Worm (Caenorhabditis elegans) whole organism, L4 larva: ENCODE measurements around the gene T05A8.11.
A peak's percentile ranks its signal among the peaks of the same experiment; 100 is the strongest.
"Not testable (repeated sequence)": the region's sequence is repeated elsewhere in the genome, so short reads cannot be mapped to it uniquely, and the experiment has no call there.

ENCODE experiments used
- F37D6.2 ChIP-seq: sonication (generic microtip); optimal IDR thresholded peaks from 2 replicates; lab custom pipeline; 2016; ENCODE audit warnings: mild to moderate bottlenecking, missing genetic modification characterization, missing compliant biosample characterization
- F49E8.2 ChIP-seq: sonication (generic microtip); optimal IDR thresholded peaks from 2 replicates; lab custom pipeline; 2016; ENCODE audit warnings: missing compliant biosample characterization, mild to moderate bottlenecking, missing genetic modification characterization, borderline replicate concordance
- T26A8.4 ChIP-seq: fragments of 200-800 bp; sonication (Bioruptor generic); IDR thresholded peaks from 2 replicates; pipeline ENCODE4 v1.3.6; 2022; ENCODE audit warnings: missing genetic modification characterization, missing compliant biosample characterization
- Y48G9A.11 ChIP-seq: fragments of 200-800 bp; sonication (Bioruptor generic); IDR thresholded peaks from 2 replicates; pipeline ENCODE4 v1.3.6; 2022; ENCODE audit warnings: missing genetic modification reagents, missing genetic modification characterization, missing compliant biosample characterization
- Y75B8A.6 ChIP-seq: fragments of 200-800 bp; sonication (Bioruptor generic); IDR thresholded peaks from 2 replicates; pipeline ENCODE4 v1.3.6; 2022; ENCODE audit warnings: missing genetic modification reagents, missing genetic modification characterization, missing compliant biosample characterization
- ZK337.2 ChIP-seq: fragments of 200-800 bp; sonication (Bioruptor generic); IDR thresholded peaks from 2 replicates; pipeline ENCODE4 v1.3.6; 2022; ENCODE audit warnings: missing genetic modification reagents, missing genetic modification characterization, missing compliant biosample characterization
- ZK546.5 ChIP-seq, 2 experiments: sonication (generic microtip); optimal IDR thresholded peaks; 2 replicates each; lab custom pipeline; 2017; ENCODE audit warnings: missing biosample characterization in 2 of 2, missing genetic modification characterization in 2 of 2
- ceh-32 ChIP-seq: sonication (generic microtip); optimal IDR thresholded peaks from 2 replicates; lab custom pipeline; 2016; ENCODE audit warnings: mild to moderate bottlenecking, missing genetic modification characterization, missing compliant biosample characterization; ENCODE audit not compliant: poor library complexity
- ceh-62 ChIP-seq: sonication (generic microtip); optimal IDR thresholded peaks from 2 replicates; lab custom pipeline; 2017; ENCODE audit warnings: missing biosample characterization, missing genetic modification characterization
- ceh-82 ChIP-seq: sonication (generic microtip); optimal IDR thresholded peaks from 2 replicates; lab custom pipeline; 2017; ENCODE audit warnings: missing biosample characterization, missing genetic modification characterization
- ctbp-1 ChIP-seq: fragments of 200-800 bp; sonication (Bioruptor generic); IDR thresholded peaks from 2 replicates; pipeline ENCODE4 v1.3.6; 2022; ENCODE audit warnings: missing genetic modification reagents, missing genetic modification characterization, missing compliant biosample characterization
- daf-16 ChIP-seq, 3 experiments: sonication (generic microtip); optimal IDR thresholded peaks; 2 replicates each; lab custom pipeline; 2016 to 2017; ENCODE audit warnings: missing genetic modification characterization in 3 of 3, missing genetic modification reagents in 3 of 3, mild to moderate bottlenecking in 2 of 3, missing compliant biosample characterization in 2 of 3, missing biosample characterization in 1 of 3, moderate library complexity in 1 of 3
- dmd-8 ChIP-seq: fragments of 200-800 bp; sonication (Bioruptor generic); IDR thresholded peaks from 2 replicates; pipeline ENCODE4 v1.3.6; 2022; ENCODE audit warnings: missing genetic modification characterization, missing compliant biosample characterization
- duxl-1 ChIP-seq: sonication (generic microtip); optimal IDR thresholded peaks from 2 replicates; lab custom pipeline; 2016; ENCODE audit warnings: mild to moderate bottlenecking, missing genetic modification characterization, moderate library complexity, missing compliant biosample characterization; ENCODE audit not compliant: poor library complexity
- fkh-10 ChIP-seq: fragments of 150-350 bp; optimal IDR thresholded peaks from 2 replicates; lab custom pipeline; 2014; ENCODE audit warnings: missing biosample characterization, missing genetic modification reagents, missing genetic modification characterization
- fos-1 ChIP-seq: fragments of 150-350 bp; optimal IDR thresholded peaks from 2 replicates; lab custom pipeline; 2014; ENCODE audit warnings: missing biosample characterization, missing genetic modification characterization
- gei-8 ChIP-seq: fragments of 200-800 bp; sonication (Bioruptor generic); optimal IDR thresholded peaks from 2 replicates; lab custom pipeline; 2018; ENCODE audit warnings: mild to moderate bottlenecking, missing genetic modification characterization, missing compliant biosample characterization
- hlh-30 ChIP-seq: sonication (generic microtip); optimal IDR thresholded peaks from 2 replicates; lab custom pipeline; 2017; ENCODE audit warnings: antibody characterized with exemption, mild to moderate bottlenecking, missing genetic modification characterization, missing compliant biosample characterization; ENCODE audit not compliant: insufficient read depth
- hmg-1.1 ChIP-seq: fragments of 200-800 bp; sonication (Bioruptor generic); IDR thresholded peaks from 2 replicates; pipeline ENCODE4 v1.3.6; 2022; ENCODE audit warnings: missing genetic modification reagents, missing genetic modification characterization, missing compliant biosample characterization
- lim-7 ChIP-seq: fragments of 200-800 bp; sonication (Bioruptor generic); IDR thresholded peaks from 2 replicates; pipeline ENCODE4 v1.3.6; 2022; ENCODE audit warnings: missing genetic modification characterization, missing compliant biosample characterization
- lin-13 ChIP-seq: fragments of 150-350 bp; optimal IDR thresholded peaks from 2 replicates; lab custom pipeline; 2014; ENCODE audit warnings: missing biosample characterization, missing genetic modification reagents, missing genetic modification characterization
- lin-15B ChIP-seq: fragments of 150-350 bp; sonication (generic microtip); optimal IDR thresholded peaks from 3 replicates; lab custom pipeline; 2014; ENCODE audit warnings: missing biosample characterization, missing genetic modification characterization
- lin-38 ChIP-seq: fragments of 200-800 bp; sonication (Bioruptor generic); IDR thresholded peaks from 2 replicates; pipeline ENCODE4 v1.3.6; 2022; ENCODE audit warnings: missing genetic modification reagents, missing genetic modification characterization, missing compliant biosample characterization
- mdt-29 ChIP-seq: fragments of 200-800 bp; sonication (Bioruptor generic); IDR thresholded peaks from 2 replicates; pipeline ENCODE4 v1.3.6; 2022; ENCODE audit warnings: missing genetic modification reagents, missing genetic modification characterization, missing compliant biosample characterization
- mep-1 ChIP-seq: fragments of 150-350 bp; sonication (generic microtip); optimal IDR thresholded peaks from 3 replicates; lab custom pipeline; 2014; ENCODE audit warnings: missing biosample characterization, missing genetic modification characterization
- mes-2 ChIP-seq: sonication (generic microtip); optimal IDR thresholded peaks from 2 replicates; lab custom pipeline; 2016; ENCODE audit warnings: missing genotype, mild to moderate bottlenecking, missing genetic modification characterization, missing compliant biosample characterization; ENCODE audit not compliant: poor library complexity, severe bottlenecking
- mxl-3 ChIP-seq: fragments of 200-800 bp; sonication (Bioruptor generic); optimal IDR thresholded peaks from 2 replicates; lab custom pipeline; 2018; ENCODE audit warnings: mild to moderate bottlenecking, missing genetic modification characterization, missing compliant biosample characterization
- nhr-10 ChIP-seq: fragments of 150-350 bp; optimal IDR thresholded peaks from 2 replicates; lab custom pipeline; 2014; ENCODE audit warnings: missing biosample characterization, missing genetic modification characterization
- nhr-102 ChIP-seq: sonication (generic microtip); optimal IDR thresholded peaks from 2 replicates; lab custom pipeline; 2016; ENCODE audit warnings: mild to moderate bottlenecking, missing genetic modification characterization, moderate library complexity, missing compliant biosample characterization
- nhr-11 ChIP-seq: fragments of 150-350 bp; optimal IDR thresholded peaks from 2 replicates; lab custom pipeline; 2014; ENCODE audit warnings: missing biosample characterization, missing genetic modification characterization
- nhr-25 ChIP-seq: sonication (generic microtip); optimal IDR thresholded peaks from 2 replicates; lab custom pipeline; 2017; ENCODE audit warnings: missing genetic modification characterization, mild to moderate bottlenecking, missing compliant biosample characterization, antibody characterized with exemption, moderate library complexity, borderline replicate concordance; ENCODE audit not compliant: insufficient read depth
- nhr-41 ChIP-seq: fragments of 200-800 bp; sonication (Bioruptor generic); IDR thresholded peaks from 2 replicates; pipeline ENCODE4 v1.3.6; 2022; ENCODE audit warnings: missing genetic modification reagents, missing genetic modification characterization, missing compliant biosample characterization
- pqm-1 ChIP-seq: sonication (generic microtip); optimal IDR thresholded peaks from 2 replicates; lab custom pipeline; 2017; ENCODE audit warnings: missing biosample characterization, missing genetic modification characterization
- set-16 ChIP-seq: fragments of 200-800 bp; sonication (Bioruptor generic); IDR thresholded peaks from 2 replicates; pipeline ENCODE4 v1.3.6; 2022; ENCODE audit warnings: missing genetic modification reagents, missing genetic modification characterization, missing compliant biosample characterization
- skn-1 ChIP-seq: fragments of 150-350 bp; optimal IDR thresholded peaks from 2 replicates; lab custom pipeline; 2014; ENCODE audit warnings: missing biosample characterization, missing genetic modification characterization
- unc-39 ChIP-seq: sonication (generic microtip); optimal IDR thresholded peaks from 2 replicates; lab custom pipeline; 2017; ENCODE audit warnings: missing biosample characterization, missing genetic modification characterization
- unc-62 ChIP-seq, 3 experiments: fragments of 150-350 bp in 1 of 3; sonication (generic microtip); optimal IDR thresholded peaks in 2 of 3; peaks in 1 of 3; 1 replicate in 1 of 3; 2 replicates in 2 of 3; lab custom pipeline; 2014 to 2017; ENCODE audit warnings: missing biosample characterization in 3 of 3, missing genetic modification characterization in 3 of 3, missing genetic modification reagents in 3 of 3, missing genotype in 1 of 3
- vab-7 ChIP-seq: fragments of 200-800 bp; sonication (Bioruptor generic); IDR thresholded peaks from 2 replicates; pipeline ENCODE4 v1.3.6; 2022; ENCODE audit warnings: missing genetic modification reagents, missing genetic modification characterization, missing compliant biosample characterization
- zfp-3 ChIP-seq: fragments of 200-800 bp; sonication (Bioruptor generic); conservative IDR thresholded peaks from 2 replicates; pipeline ENCODE4 v1.3.6; 2022; ENCODE audit warnings: missing genetic modification reagents, missing genetic modification characterization, missing compliant biosample characterization
- zip-2 ChIP-seq: fragments of 150-350 bp; optimal IDR thresholded peaks from 2 replicates; lab custom pipeline; 2014; ENCODE audit warnings: missing biosample characterization, missing genetic modification characterization

The T05A8.11 gene

ce11 chrII:2695079-2695478, 30.4 kb downstream of the T05A8.11 start:
- TF ChIP-seq hmg-1.1 (GFP tag; lab: Robert Waterston, UW) (no peak), fkh-10 (peak; percentile 40)

ce11 chrII:2692476-2692875, 33.0 kb downstream of the T05A8.11 start, which contains the start of gene set-11:
set-11 (minus strand) TSS chrII:2692576.
- TF ChIP-seq lin-15B, result no peak
- no peak for TF ChIP-seq ceh-62 (tag; lab: Kevin White, UChicago)
- no peak for TF ChIP-seq nhr-25
- no peak for TF ChIP-seq mxl-3 (GFP tag; lab: Kevin White, UChicago)
- TF ChIP-seq mep-1 (tag; lab: Kevin White, UChicago), result no peak
- TF ChIP-seq T26A8.4, result no peak
- TF ChIP-seq nhr-102 (tag; lab: Kevin White, UChicago), result no peak
- TF ChIP-seq ceh-82 (tag; lab: Kevin White, UChicago), result no peak
- no peak for TF ChIP-seq Y75B8A.6 (GFP tag; lab: Robert Waterston, UW)
- no peak for TF ChIP-seq lin-38 (GFP tag; lab: Robert Waterston, UW)
- TF ChIP-seq dmd-8, result no peak
- TF ChIP-seq gei-8, result no peak
- no peak for TF ChIP-seq ZK546.5 (tag; optimal IDR thresholded peaks at IDR 0.05; lab: Kevin White, UChicago)

ce11 chrII:2690080-2690479, 35.4 kb downstream of the T05A8.11 start, which contains the start of gene nspf-3:
nspf-3 (minus strand) TSS chrII:2690180.
- TF ChIP-seq zip-2 (tag; lab: Kevin White, UChicago) (no peak), duxl-1 (tag; lab: Kevin White, UChicago) (no peak), ceh-82 (tag; lab: Kevin White, UChicago) (no peak), mdt-29 (GFP tag; lab: Robert Waterston, UW) (no peak), unc-62 (GFP tag; optimal IDR thresholded peaks at IDR 0.05 in 1 of 2; lab: Kevin White, UChicago) (peak in 1 of 2 experiments; percentile 66), unc-62 (tag; optimal IDR thresholded peaks at IDR 0.05; lab: Kevin White, UChicago) (no peak)
- TF ChIP-seq, all 104 proteins: peak for 1

- not testable (repeated sequence) for TF ChIP-seq fos-1 (tag; lab: Kevin White, UChicago); hmg-1.1 (GFP tag; lab: Robert Waterston, UW); ceh-32 (tag; lab: Kevin White, UChicago)
- TF ChIP-seq, all 104 proteins: peak for 0; not testable (repeated sequence) for 104
Measured at ce11 chrII:2688616-2689015, 36.8 kb downstream of the T05A8.11 start, which contains the start of gene nspf-2. nspf-2 (plus strand) TSS chrII:2688916.

- TF ChIP-seq hmg-1.1 (GFP tag; lab: Robert Waterston, UW) (no peak), skn-1 (tag; lab: Kevin White, UChicago) (no peak), ctbp-1 (0 out of 2 replicates have a peak, but pooled peaks have one; percentile 32), fos-1 (tag; lab: Kevin White, UChicago) (no peak), pqm-1 (tag; lab: Kevin White, UChicago) (no peak), lim-7 (GFP tag; lab: Robert Waterston, UW) (no peak), lin-13 (GFP tag; lab: Kevin White, UChicago) (no peak), nhr-25 (no peak), F49E8.2 (tag; lab: Kevin White, UChicago) (no peak), nhr-41 (GFP tag; lab: Robert Waterston, UW) (no peak), zfp-3 (no peak), ZK337.2 (GFP tag; lab: Robert Waterston, UW) (no peak), unc-39 (tag; lab: Kevin White, UChicago) (no peak), F37D6.2 (tag; lab: Kevin White, UChicago) (no peak), gei-8 (no peak), vab-7 (GFP tag; lab: Robert Waterston, UW) (no peak), nhr-11 (tag; lab: Kevin White, UChicago) (peak; percentile 9), daf-16 (GFP tag; optimal IDR thresholded peaks at IDR 0.05; lab: Kevin White, UChicago) (peak in 1 of 2 experiments; percentile 45), daf-16 (tag; optimal IDR thresholded peaks at IDR 0.05; lab: Kevin White, UChicago) (no peak), nhr-10 (tag; lab: Kevin White, UChicago) (no peak), duxl-1 (tag; lab: Kevin White, UChicago) (no peak), hlh-30 (tag; lab: Kevin White, UChicago) (no peak), mes-2 (tag; lab: Kevin White, UChicago) (no peak), Y48G9A.11 (GFP tag; lab: Robert Waterston, UW) (no peak), set-16 (GFP tag; lab: Robert Waterston, UW) (no peak)
Measured at ce11 chrII:2686985-2687675, 38.3 kb downstream of the T05A8.11 start, which contains the start of the genes sup-9 and nspf-1. sup-9 (minus strand) TSS chrII:2687027. nspf-1 (plus strand) TSS chrII:2687625.
